Worm (Caenorhabditis elegans) whole organism, young adult: ENCODE data around the gene K04G11.3.
A peak's percentile ranks its signal among the peaks of the same experiment; 100 is the strongest.

Experiments used
- B0035.1 ChIP-seq: sonication (generic microtip); optimal IDR thresholded peaks from 2 replicates; lab custom pipeline; 2016; ENCODE audit warnings: missing genetic modification characterization, mild to moderate bottlenecking, missing compliant biosample characterization, missing genotype, missing genetic modification reagents
- B0261.1 ChIP-seq: sonication (generic microtip); optimal IDR thresholded peaks from 2 replicates; lab custom pipeline; 2016; ENCODE audit warnings: mild to moderate bottlenecking, missing genetic modification characterization, moderate library complexity, missing compliant biosample characterization
- D2030.7 ChIP-seq: fragments of 200-800 bp; sonication (Bioruptor generic); IDR thresholded peaks from 2 replicates; pipeline ENCODE4 v1.3.6; 2022; ENCODE audit warnings: missing genetic modification reagents, missing genetic modification characterization, missing compliant biosample characterization
- F37B4.10 ChIP-seq: fragments of 200-800 bp; sonication (Bioruptor generic); IDR thresholded peaks from 2 replicates; pipeline ENCODE4 v1.3.6; 2022; ENCODE audit warnings: missing genetic modification characterization, missing compliant biosample characterization
- F49E8.2 ChIP-seq: sonication (generic microtip); optimal IDR thresholded peaks from 3 replicates; lab custom pipeline; 2017; ENCODE audit warnings: missing genetic modification characterization, mild to moderate bottlenecking, missing compliant biosample characterization, antibody characterized with exemption, moderate library complexity; ENCODE audit not compliant: insufficient read depth
- F55B11.4 ChIP-seq: sonication (generic microtip); optimal IDR thresholded peaks from 2 replicates; lab custom pipeline; 2016; ENCODE audit warnings: missing compliant biosample characterization, missing genetic modification characterization, borderline replicate concordance; ENCODE audit not compliant: insufficient read depth
- F57C9.4 ChIP-seq: sonication (generic microtip); optimal IDR thresholded peaks from 2 replicates; lab custom pipeline; 2017; ENCODE audit warnings: mild to moderate bottlenecking, missing genetic modification characterization, missing compliant biosample characterization
- T07F8.4 ChIP-seq: sonication (generic microtip); optimal IDR thresholded peaks from 2 replicates; lab custom pipeline; 2016; ENCODE audit warnings: mild to moderate bottlenecking, missing genetic modification characterization, moderate library complexity, missing compliant biosample characterization
- Y53F4B.3 ChIP-seq: fragments of 200-800 bp; sonication (Bioruptor generic); IDR thresholded peaks from 2 replicates; pipeline ENCODE4 v1.3.6; 2022; ENCODE audit warnings: missing genetic modification reagents, missing genetic modification characterization, missing compliant biosample characterization
- Y79H2A.3 ChIP-seq: fragments of 200-800 bp; sonication (Bioruptor generic); conservative IDR thresholded peaks from 2 replicates; pipeline ENCODE4 v1.3.6; 2022; ENCODE audit warnings: missing genetic modification reagents, missing genetic modification characterization, missing compliant biosample characterization
- aptf-2 ChIP-seq: fragments of 200-800 bp; sonication (Bioruptor generic); conservative IDR thresholded peaks from 2 replicates; pipeline ENCODE4 v1.3.6; 2022; ENCODE audit warnings: missing genetic modification reagents, missing genetic modification characterization, missing compliant biosample characterization
- aptf-3 ChIP-seq: fragments of 200-800 bp; sonication (Bioruptor generic); IDR thresholded peaks from 2 replicates; pipeline ENCODE4 v1.3.6; 2022; ENCODE audit warnings: missing genetic modification characterization, missing compliant biosample characterization
- attf-6 ChIP-seq: fragments of 200-800 bp; sonication (Bioruptor generic); IDR thresholded peaks from 2 replicates; pipeline ENCODE4 v1.3.6; 2022; ENCODE audit warnings: missing genetic modification reagents, missing genetic modification characterization, missing compliant biosample characterization
- bed-1 ChIP-seq: fragments of 200-800 bp; sonication (Bioruptor generic); IDR thresholded peaks from 2 replicates; pipeline ENCODE4 v1.3.6; 2022; ENCODE audit warnings: missing genetic modification reagents, missing genetic modification characterization, missing compliant biosample characterization
- cebp-2 ChIP-seq: fragments of 200-800 bp; sonication (Bioruptor generic); IDR thresholded peaks from 2 replicates; pipeline ENCODE4 v1.3.6; 2022; ENCODE audit warnings: missing genetic modification characterization, missing compliant biosample characterization
- ceh-58 ChIP-seq: fragments of 200-800 bp; sonication (Bioruptor generic); IDR thresholded peaks from 2 replicates; pipeline ENCODE4 v1.3.6; 2022; ENCODE audit warnings: missing genetic modification characterization, missing compliant biosample characterization
- chd-7 ChIP-seq: sonication (generic microtip); optimal IDR thresholded peaks from 2 replicates; lab custom pipeline; 2016; ENCODE audit warnings: mild to moderate bottlenecking, missing genetic modification characterization, moderate library complexity, missing compliant biosample characterization
- dpff-1 ChIP-seq: sonication (generic microtip); optimal IDR thresholded peaks from 2 replicates; lab custom pipeline; 2017; ENCODE audit warnings: mild to moderate bottlenecking, missing genetic modification characterization, missing compliant biosample characterization
- egl-18 ChIP-seq: fragments of 200-800 bp; sonication (Bioruptor generic); IDR thresholded peaks from 2 replicates; pipeline ENCODE4 v1.3.6; 2022; ENCODE audit warnings: missing genetic modification reagents, missing genetic modification characterization, missing compliant biosample characterization
- gei-17 ChIP-seq: fragments of 200-800 bp; sonication (Bioruptor generic); optimal IDR thresholded peaks from 2 replicates; lab custom pipeline; 2018; ENCODE audit warnings: mild to moderate bottlenecking, missing genetic modification characterization, missing compliant biosample characterization
- him-1 ChIP-seq: sonication (generic microtip); optimal IDR thresholded peaks from 2 replicates; lab custom pipeline; 2016; ENCODE audit warnings: missing genotype, missing genetic modification reagents, missing genetic modification characterization, missing compliant biosample characterization
- hmg-1.2 ChIP-seq: fragments of 200-800 bp; sonication (Bioruptor generic); IDR thresholded peaks from 2 replicates; pipeline ENCODE4 v1.3.6; 2022; ENCODE audit warnings: missing genetic modification reagents, missing genetic modification characterization, missing compliant biosample characterization
- hrde-1 ChIP-seq: sonication (generic microtip); optimal IDR thresholded peaks from 2 replicates; lab custom pipeline; 2016; ENCODE audit warnings: missing genetic modification characterization, mild to moderate bottlenecking, missing compliant biosample characterization, moderate library complexity, missing genotype, missing genetic modification reagents, borderline replicate concordance
- lag-1 ChIP-seq: fragments of 200-800 bp; sonication (Bioruptor generic); IDR thresholded peaks from 2 replicates; pipeline ENCODE4 v1.3.6; 2022; ENCODE audit warnings: missing genetic modification reagents, missing genetic modification characterization, missing compliant biosample characterization
- lin-26 ChIP-seq: fragments of 200-800 bp; sonication (Bioruptor generic); IDR thresholded peaks from 2 replicates; pipeline ENCODE4 v1.3.6; 2022; ENCODE audit warnings: missing genetic modification reagents, missing genetic modification characterization, missing compliant biosample characterization
- lin-35 ChIP-seq, 3 experiments: fragments of 150-350 bp in 2 of 3; sonication (generic microtip) in 1 of 3; optimal IDR thresholded peaks; 2 replicates each; lab custom pipeline; 2014 to 2018; ENCODE audit warnings: missing biosample characterization in 3 of 3, missing genetic modification characterization in 3 of 3, missing genetic modification reagents in 3 of 3
- lsl-1 ChIP-seq: fragments of 200-800 bp; sonication (Bioruptor generic); optimal IDR thresholded peaks from 2 replicates; lab custom pipeline; 2018; ENCODE audit warnings: mild to moderate bottlenecking, missing genetic modification characterization, moderate library complexity, missing compliant biosample characterization
- madf-10 ChIP-seq: sonication (generic microtip); optimal IDR thresholded peaks from 2 replicates; lab custom pipeline; 2016; ENCODE audit warnings: mild to moderate bottlenecking, missing genetic modification characterization, missing compliant biosample characterization
- madf-3 ChIP-seq: fragments of 200-800 bp; sonication (Bioruptor generic); IDR thresholded peaks from 2 replicates; pipeline ENCODE4 v1.3.6; 2022; ENCODE audit warnings: missing genetic modification reagents, missing genetic modification characterization, missing compliant biosample characterization
- madf-6 ChIP-seq: fragments of 200-800 bp; sonication (Bioruptor generic); IDR thresholded peaks from 2 replicates; pipeline ENCODE4 v1.3.6; 2022; ENCODE audit warnings: missing genetic modification reagents, missing genetic modification characterization, missing compliant biosample characterization
- nfyb-1 ChIP-seq: fragments of 200-800 bp; sonication (Bioruptor generic); IDR thresholded peaks from 2 replicates; pipeline ENCODE4 v1.3.6; 2022; ENCODE audit warnings: missing genetic modification reagents, missing genetic modification characterization, missing compliant biosample characterization
- nhr-27 ChIP-seq: fragments of 200-800 bp; sonication (Bioruptor generic); optimal IDR thresholded peaks from 2 replicates; lab custom pipeline; 2018; ENCODE audit warnings: mild to moderate bottlenecking, missing genetic modification characterization, moderate library complexity, missing compliant biosample characterization
- pbrm-1 ChIP-seq: fragments of 200-800 bp; sonication (Bioruptor generic); IDR thresholded peaks from 2 replicates; pipeline ENCODE4 v1.3.6; 2022; ENCODE audit warnings: missing genetic modification reagents, missing genetic modification characterization, missing compliant biosample characterization
- rcor-1 ChIP-seq: fragments of 200-800 bp; sonication (Bioruptor generic); IDR thresholded peaks from 2 replicates; pipeline ENCODE4 v1.3.6; 2022; ENCODE audit warnings: missing genetic modification reagents, missing genetic modification characterization, missing compliant biosample characterization
- rec-8 ChIP-seq, 2 experiments: sonication (generic microtip); optimal IDR thresholded peaks; 2 replicates each; lab custom pipeline; 2016; ENCODE audit warnings: mild to moderate bottlenecking in 2 of 2, missing genetic modification characterization in 2 of 2, missing genetic modification reagents in 2 of 2, missing genotype in 2 of 2, missing biosample characterization in 1 of 2, missing compliant biosample characterization in 1 of 2, moderate library complexity in 1 of 2
- rpc-1 ChIP-seq, 2 experiments: fragments of 150-350 bp in 1 of 2; sonication (generic microtip) in 1 of 2; optimal IDR thresholded peaks; 2 replicates each; lab custom pipeline; 2014 to 2018; ENCODE audit warnings: missing biosample characterization in 1 of 2, missing genetic modification characterization in 1 of 2, missing genetic modification reagents in 1 of 2, missing genotype in 1 of 2
- snpc-1.1 ChIP-seq: sonication (generic microtip); optimal IDR thresholded peaks from 2 replicates; lab custom pipeline; 2017; ENCODE audit warnings: missing genetic modification characterization, mild to moderate bottlenecking, missing compliant biosample characterization, antibody characterized with exemption, moderate library complexity, missing genotype, missing genetic modification reagents; ENCODE audit not compliant: insufficient read depth
- snpc-1.3 ChIP-seq: sonication (generic microtip); optimal IDR thresholded peaks from 2 replicates; lab custom pipeline; 2017; ENCODE audit warnings: missing genetic modification characterization, mild to moderate bottlenecking, missing compliant biosample characterization, antibody characterized with exemption, moderate library complexity, missing genotype, missing genetic modification reagents; ENCODE audit not compliant: insufficient read depth
- snpc-3.4 ChIP-seq: sonication (generic microtip); optimal IDR thresholded peaks from 2 replicates; lab custom pipeline; 2017; ENCODE audit warnings: missing genetic modification characterization, mild to moderate bottlenecking, missing compliant biosample characterization, antibody characterized with exemption, moderate library complexity, missing genotype, missing genetic modification reagents
- snpc-4 ChIP-seq, 5 experiments: fragments of 150-350 bp in 1 of 5; sonication (generic microtip) in 4 of 5; optimal IDR thresholded peaks; 2 replicates each; lab custom pipeline; 2014 to 2018; ENCODE audit warnings: missing genetic modification characterization in 5 of 5, missing biosample characterization in 3 of 5, antibody characterized with exemption in 2 of 5, mild to moderate bottlenecking in 2 of 5, missing compliant biosample characterization in 2 of 5, missing genotype in 2 of 5, moderate library complexity in 2 of 5, missing genetic modification reagents in 1 of 5
- tlf-1 ChIP-seq: fragments of 200-800 bp; sonication (Bioruptor generic); optimal IDR thresholded peaks from 2 replicates; lab custom pipeline; 2018; ENCODE audit warnings: mild to moderate bottlenecking, missing genetic modification characterization, missing compliant biosample characterization
- unc-62 ChIP-seq: fragments of 150-350 bp; optimal IDR thresholded peaks from 2 replicates; lab custom pipeline; 2014; ENCODE audit warnings: missing biosample characterization, missing genetic modification reagents, missing genetic modification characterization
- ztf-6 ChIP-seq: fragments of 200-800 bp; sonication (Bioruptor generic); IDR thresholded peaks from 2 replicates; pipeline ENCODE4 v1.3.6; 2022; ENCODE audit warnings: missing genetic modification reagents, missing genetic modification characterization, missing compliant biosample characterization

Gene K04G11.3

DNA sequence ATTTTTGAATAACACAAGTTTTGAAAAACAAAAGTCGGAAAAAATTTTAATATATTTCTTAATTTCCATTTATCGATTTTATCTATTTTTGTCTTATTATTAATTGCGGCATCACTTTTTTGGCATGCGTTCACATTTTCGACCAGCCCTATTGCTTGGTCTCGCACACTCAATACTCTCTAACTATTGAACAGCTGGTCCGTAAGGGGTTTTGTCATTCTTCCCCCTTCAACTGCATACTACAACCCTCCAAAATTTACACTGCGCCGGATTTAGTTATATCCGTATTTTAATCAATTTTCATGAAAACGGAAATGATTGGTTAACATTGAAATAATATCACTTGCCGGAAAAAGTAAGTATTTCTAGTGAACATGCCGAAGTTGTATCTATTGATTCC, 20.1 kb downstream of the K04G11.3 start, which contains the start of gene C11H1.7:
C11H1.7 (plus strand) TSS at position 12 of the 400 bp plus-strand sequence.
- TF ChIP-seq F49E8.2 (tag; lab: Kevin White, UChicago) (no peak), F55B11.4 (tag; lab: Kevin White, UChicago) (no peak), lag-1 (GFP tag; lab: Robert Waterston, UW) (no peak), ceh-58 (GFP tag; lab: Robert Waterston, UW) (no peak), madf-10 (tag; lab: Kevin White, UChicago) (no peak), lin-26 (GFP tag; lab: Robert Waterston, UW) (no peak)

DNA sequence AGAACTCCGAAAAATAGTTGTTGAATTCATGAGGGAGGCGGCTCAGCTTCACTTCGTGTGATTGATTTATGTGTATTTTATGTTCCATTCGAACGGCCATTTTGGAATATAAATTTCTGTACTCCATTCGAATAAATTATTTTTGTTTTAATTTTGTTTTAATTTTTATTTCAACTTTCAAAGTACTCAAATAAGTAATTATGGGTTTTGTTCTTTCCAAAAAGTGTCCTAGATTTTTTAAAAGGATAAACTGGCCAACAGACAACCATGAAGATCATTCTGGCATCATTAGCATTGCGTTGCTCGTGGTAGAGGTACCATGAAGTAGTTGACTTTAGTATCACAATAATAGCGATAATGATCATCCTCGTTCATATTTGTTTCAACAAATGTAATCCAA, 20.9 kb downstream of the K04G11.3 start:
- TF ChIP-seq gei-17 = no peak
- TF ChIP-seq dpff-1 = no peak
- TF ChIP-seq ztf-6 (GFP tag; lab: Robert Waterston, UW) = no peak
- no peak for TF ChIP-seq madf-3
- TF ChIP-seq bed-1 (GFP tag; lab: Robert Waterston, UW) = no peak
- TF ChIP-seq chd-7 = no peak
- no peak for TF ChIP-seq tlf-1 (GFP tag; lab: Kevin White, UChicago)
- TF ChIP-seq lsl-1 (GFP tag; lab: Kevin White, UChicago) = no peak
- TF ChIP-seq B0035.1 (tag; lab: Kevin White, UChicago) = no peak
- TF ChIP-seq aptf-3 = no peak
- no peak for TF ChIP-seq B0261.1 (tag; lab: Kevin White, UChicago)
- no peak for TF ChIP-seq unc-62 (GFP tag; lab: Kevin White, UChicago)
- no peak for TF ChIP-seq lin-26 (GFP tag; lab: Robert Waterston, UW)
- TF ChIP-seq F55B11.4 (tag; lab: Kevin White, UChicago) = no peak
- no peak for TF ChIP-seq F57C9.4 (tag; lab: Kevin White, UChicago)
- TF ChIP-seq F37B4.10 (GFP tag; lab: Robert Waterston, UW) = no peak

DNA sequence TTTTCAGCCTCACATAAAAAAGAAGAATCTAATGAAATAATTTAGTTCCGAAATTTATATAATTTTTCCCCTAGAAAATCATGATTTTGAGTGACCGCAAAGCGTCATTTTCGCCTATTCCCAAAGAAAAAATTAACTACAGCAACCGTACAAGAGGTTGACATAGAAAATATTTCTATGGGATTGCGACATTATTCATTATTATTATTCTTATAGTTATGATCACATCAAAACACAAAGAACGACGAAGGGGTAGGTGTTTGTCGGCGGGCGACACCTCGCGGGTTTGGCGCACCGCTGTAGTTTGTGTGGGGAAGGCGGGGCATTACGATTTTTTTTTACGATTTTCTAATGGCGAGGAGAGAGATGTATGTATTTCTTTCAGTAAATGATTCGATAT, 23.2 kb downstream of the K04G11.3 start:
- TF ChIP-seq nhr-27 (tag; lab: Kevin White, UChicago) (no peak), snpc-1.3 (tag; lab: Kevin White, UChicago) (peak; percentile 98), egl-18 (GFP tag; lab: Robert Waterston, UW) (no peak), T07F8.4 (tag; lab: Kevin White, UChicago) (no peak), snpc-3.4 (peak; percentile 96), rec-8 (tag; optimal IDR thresholded peaks at IDR 0.05; lab: Kevin White, UChicago) (peak in 1 of 2 experiments; percentile 35), pbrm-1 (GFP tag; lab: Robert Waterston, UW) (peak; percentile 42), him-1 (peak; percentile 93), snpc-1.1 (tag; lab: Kevin White, UChicago) (peak; percentile 97), hmg-1.2 (GFP tag; lab: Robert Waterston, UW) (peak; percentile 77; the same call in 1 of the 2 replicates), D2030.7 (peak; percentile 59; the same call in 1 of the 2 replicates), snpc-4 (GFP tag; optimal IDR thresholded peaks at IDR 0.05; lab: Kevin White, UChicago) (peak; percentile 97), snpc-4 (tag; optimal IDR thresholded peaks at IDR 0.05; lab: Kevin White, UChicago) (peak; percentile 89 to 98 (median 96)), Y53F4B.3 (GFP tag; lab: Robert Waterston, UW) (no peak), nfyb-1 (GFP tag; lab: Robert Waterston, UW) (no peak), attf-6 (GFP tag; lab: Robert Waterston, UW) (peak; percentile 75), rcor-1 (GFP tag; lab: Robert Waterston, UW) (peak; percentile 41; the same call in 1 of the 2 replicates), rpc-1 (optimal IDR thresholded peaks at IDR 0.05; lab: Kevin White, UChicago) (no peak), rpc-1 (tag; optimal IDR thresholded peaks at IDR 0.05; lab: Kevin White, UChicago) (peak; percentile 14), aptf-2 (GFP tag; lab: Robert Waterston, UW) (peak; percentile 52; the same call in 1 of the 2 replicates), dpff-1 (no peak), cebp-2 (no peak), madf-6 (GFP tag; lab: Robert Waterston, UW) (peak; percentile 62; the same call in 1 of the 2 replicates), Y79H2A.3 (GFP tag; lab: Robert Waterston, UW) (no peak), lin-35 (GFP tag; optimal IDR thresholded peaks at IDR 0.05; lab: Kevin White, UChicago) (no peak), hrde-1 (tag; lab: Kevin White, UChicago) (peak; percentile 67)
